Worm (Caenorhabditis elegans) whole organism, L2 larva: ENCODE measurements around the gene klp-12.

Source experiments
- lin-13 ChIP-seq: fragments of 150-350 bp; optimal IDR thresholded peaks from 2 replicates; lab custom pipeline; 2014; ENCODE audit warnings: missing biosample characterization, missing genetic modification reagents, missing genetic modification characterization
- snpc-4 ChIP-seq: fragments of 150-350 bp; optimal IDR thresholded peaks from 2 replicates; lab custom pipeline; 2014; ENCODE audit warnings: missing biosample characterization, missing genetic modification characterization
- unc-55 ChIP-seq: fragments of 150-350 bp; sonication (generic microtip); optimal IDR thresholded peaks from 3 replicates; lab custom pipeline; 2014; ENCODE audit warnings: missing biosample characterization, missing genetic modification reagents, missing genetic modification characterization
- unc-62 ChIP-seq: fragments of 150-350 bp; optimal IDR thresholded peaks from 2 replicates; lab custom pipeline; 2014; ENCODE audit warnings: missing biosample characterization, missing genetic modification reagents, missing genetic modification characterization

DNA sequence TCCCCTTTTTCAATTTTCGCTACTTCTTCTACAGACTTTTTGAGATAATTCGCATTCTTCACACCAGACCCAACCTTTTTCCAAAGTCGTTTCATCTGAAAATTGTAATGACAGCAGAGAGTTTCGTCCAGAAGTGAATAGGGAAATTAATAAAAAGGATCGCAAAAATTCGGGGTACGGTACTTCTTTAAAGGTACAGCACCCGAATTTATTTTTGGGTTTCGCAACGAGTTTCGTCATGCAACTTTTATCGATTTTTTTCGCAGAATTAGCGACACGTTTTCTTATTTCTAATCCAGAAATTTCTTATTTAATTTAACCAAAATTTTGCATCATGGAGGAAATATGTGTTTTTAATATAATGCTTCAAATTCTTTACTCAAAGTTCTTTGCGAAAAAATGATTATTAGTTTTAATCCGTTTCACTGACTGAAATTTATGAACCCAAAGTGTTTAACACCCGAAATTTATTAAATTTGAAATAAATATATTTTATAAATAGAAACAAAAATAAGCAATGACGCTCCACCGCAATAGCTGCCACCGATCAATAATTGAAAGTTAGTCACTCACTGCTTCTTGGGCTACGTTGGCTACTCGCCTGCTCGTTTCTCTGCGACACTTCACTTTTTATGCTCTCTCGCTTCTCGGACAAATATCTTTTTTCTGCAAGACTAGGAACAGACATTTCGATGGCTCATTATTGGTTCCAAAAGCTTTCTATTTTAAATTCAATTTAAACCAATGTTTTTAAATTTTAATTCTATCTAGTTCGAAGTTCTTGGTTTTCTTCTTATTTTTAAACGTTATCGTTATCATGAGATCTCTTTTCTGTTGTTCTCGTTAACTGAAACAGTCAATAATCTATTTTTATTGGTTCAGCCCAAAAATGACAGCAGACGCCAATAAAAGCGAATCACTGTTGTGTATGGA lies 61.2 kb downstream of the klp-12 start, which contains the start of the genes B0035.15 and dnj-1:
- peak; percentile 80 for TF ChIP-seq unc-55 (GFP tag; lab: Kevin White, UChicago)
- no peak for TF ChIP-seq lin-13 (GFP tag; lab: Kevin White, UChicago)
- TF ChIP-seq unc-62 (GFP tag; lab: Kevin White, UChicago): no peak
- TF ChIP-seq snpc-4 (tag; lab: Kevin White, UChicago): no peak
